Worm (Caenorhabditis elegans): Measurements from ENCODE around the gene Y37D8A.4.

DNA sequence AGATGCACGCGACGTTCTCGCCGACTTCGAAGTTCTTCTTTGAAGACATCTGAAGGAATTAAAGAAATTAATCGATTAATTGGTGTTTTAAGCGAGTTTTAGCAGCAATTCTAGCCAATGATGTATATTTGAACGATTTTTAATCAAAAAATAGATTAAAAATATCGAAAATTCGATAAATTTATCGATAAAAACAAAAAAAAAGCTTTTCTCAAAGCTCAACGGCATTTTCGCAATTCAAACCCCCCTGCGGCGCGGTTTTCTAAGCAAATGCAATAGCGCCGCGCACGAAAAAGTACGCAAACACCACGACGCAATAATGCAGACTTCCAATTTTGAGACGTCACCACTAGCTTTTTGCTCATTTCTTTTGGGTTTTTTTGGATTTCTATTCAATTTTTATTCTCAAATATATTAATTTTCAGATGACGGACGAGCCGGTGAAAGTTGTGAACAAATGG, 35.9 kb upstream of the Y37D8A.4 start, which contains the start of the genes mrg-1 and spcs-2:
- TF ChIP-seq T22C8.4 (GFP tag; IDR thresholded peaks at IDR 0.05) = no peak
- TF ChIP-seq ref-1 (GFP tag; conservative IDR thresholded peaks at IDR 0.05) = no peak
